Fruit fly (Drosophila melanogaster): ENCODE data around the gene CG11470.

Gene CG11470

dm6 chr3R:29589662-29590061, at the start of gene CG11470:
CG11470 (minus strand) TSS chr3R:29589762.
- TF ChIP-seq Jra (GFP tag; optimal IDR thresholded peaks at IDR 0.05) (no peak), tai (GFP tag; optimal IDR thresholded peaks at IDR 0.05) (no peak), Hnf4 (GFP tag; optimal IDR thresholded peaks at IDR 0.05) (no peak), sage (GFP tag; optimal IDR thresholded peaks at IDR 0.05) (no peak), CrebA (GFP tag; optimal IDR thresholded peaks at IDR 0.05; ENCODE audit: borderline replicate concordance) (no peak), psq (GFP tag; optimal IDR thresholded peaks at IDR 0.05) (no peak), dl (GFP tag; optimal IDR thresholded peaks at IDR 0.05; ENCODE audit: insufficient read depth in 1 of 2, partially characterized antibody in 2 of 2) (no peak)

dm6 chr3R:29625883-29626282, 36.3 kb upstream of the CG11470 start:
- TF ChIP-seq OdsH (GFP tag; optimal IDR thresholded peaks at IDR 0.05) (peak; percentile 7), Abd-B (GFP tag; optimal IDR thresholded peaks at IDR 0.05) (no peak), GATAd (GFP tag; optimal IDR thresholded peaks at IDR 0.05) (no peak), Hnf4 (GFP tag; optimal IDR thresholded peaks at IDR 0.05) (no peak), usp (GFP tag; optimal IDR thresholded peaks at IDR 0.05) (no peak), dmrt93B (GFP tag; optimal IDR thresholded peaks at IDR 0.05) (no peak), br (GFP tag; optimal IDR thresholded peaks at IDR 0.05) (no peak), Dfd (GFP tag; optimal IDR thresholded peaks at IDR 0.05) (no peak), Mio (GFP tag; optimal IDR thresholded peaks at IDR 0.05) (no peak), dl (GFP tag; optimal IDR thresholded peaks at IDR 0.05; ENCODE audit: insufficient read depth in 1 of 2, partially characterized antibody in 2 of 2) (no peak), Dif (GFP tag; optimal IDR thresholded peaks at IDR 0.05; ENCODE audit: partially characterized antibody) (no peak), foxo (GFP tag; optimal IDR thresholded peaks at IDR 0.05) (peak in 1 of 2 experiments; percentile 44), fru (GFP tag; optimal IDR thresholded peaks at IDR 0.05) (peak; percentile 23), rgr (GFP tag; optimal IDR thresholded peaks at IDR 0.05) (peak; percentile 6), HLH106 (tag; optimal IDR thresholded peaks at IDR 0.05) (no peak), Rel (GFP tag; optimal IDR thresholded peaks at IDR 0.05) (no peak), Rel (tag; optimal IDR thresholded peaks at IDR 0.05) (no peak), brk (GFP tag; optimal IDR thresholded peaks at IDR 0.05) (no peak), Vsx2 (GFP tag; optimal IDR thresholded peaks at IDR 0.05; ENCODE audit: partially characterized antibody) (no peak), h (GFP tag; optimal IDR thresholded peaks at IDR 0.05) (peak; percentile 16), psq (GFP tag; optimal IDR thresholded peaks at IDR 0.05) (no peak), woc (GFP tag; optimal IDR thresholded peaks at IDR 0.05) (no peak), sv (GFP tag; optimal IDR thresholded peaks at IDR 0.05) (no peak), Hr78 (GFP tag; optimal IDR thresholded peaks at IDR 0.05) (no peak), Myc (optimal IDR thresholded peaks at IDR 0.05) (no peak), dsf (GFP tag; optimal IDR thresholded peaks at IDR 0.05; ENCODE audit: borderline replicate concordance) (no peak), CrebA (GFP tag; optimal IDR thresholded peaks at IDR 0.05; ENCODE audit: borderline replicate concordance) (no peak), Sp1 (GFP tag; optimal IDR thresholded peaks at IDR 0.05) (no peak), sage (GFP tag; optimal IDR thresholded peaks at IDR 0.05) (no peak), ey (GFP tag; optimal IDR thresholded peaks at IDR 0.05) (peak; percentile 24), CG32264 (GFP tag; optimal IDR thresholded peaks at IDR 0.05) (no peak), Jra (GFP tag; optimal IDR thresholded peaks at IDR 0.05) (no peak), pan (optimal IDR thresholded peaks at IDR 0.05) (no peak), jim (GFP tag; optimal IDR thresholded peaks at IDR 0.05) (no peak), CG9705 (GFP tag; optimal IDR thresholded peaks at IDR 0.05) (no peak), Hr83 (GFP tag; optimal IDR thresholded peaks at IDR 0.05; ENCODE audit: poor library complexity, severe bottlenecking) (no peak), lola (GFP tag; optimal IDR thresholded peaks at IDR 0.05) (no peak), N (GFP tag; optimal IDR thresholded peaks at IDR 0.05) (no peak), tai (GFP tag; optimal IDR thresholded peaks at IDR 0.05) (no peak)

Data from whole organism, wandering third instar larva.